Fruit fly (Drosophila melanogaster): ENCODE results near the gene CG13919.

The CG13919 gene

dm6 chr3L:1692122-1692786 lies 47.0 kb downstream of the CG13919 start (continued):
- TF ChIP-seq sage (GFP tag; optimal IDR thresholded peaks at IDR 0.05): peak; percentile 51
- peak; percentile 78 for TF ChIP-seq Hnf4 (GFP tag; optimal IDR thresholded peaks at IDR 0.05)
- TF ChIP-seq CrebA (GFP tag; optimal IDR thresholded peaks at IDR 0.05; ENCODE audit: borderline replicate concordance): peak; percentile 33
- peak; percentile 93 for TF ChIP-seq br (GFP tag; optimal IDR thresholded peaks at IDR 0.05)
- peak; percentile 95 for TF ChIP-seq psq (GFP tag; optimal IDR thresholded peaks at IDR 0.05)

DNA sequence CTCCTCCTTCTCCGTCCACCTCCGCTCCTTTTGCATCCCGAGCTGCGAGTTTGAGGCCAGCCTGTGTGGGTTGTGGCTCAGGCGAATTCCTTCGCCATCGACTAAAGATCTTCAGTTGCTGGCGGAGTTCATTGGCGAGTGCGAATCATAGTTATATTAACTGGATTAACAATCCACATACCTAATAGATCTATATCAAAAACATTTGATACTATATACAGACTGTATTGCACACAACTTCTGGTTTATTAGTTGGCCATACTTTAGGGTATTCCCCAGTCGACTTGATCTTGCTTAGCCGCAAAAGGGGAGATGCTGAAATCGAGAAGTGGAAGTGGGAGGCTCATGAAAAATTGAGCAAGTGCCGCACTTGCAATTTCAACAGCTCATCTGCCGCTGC lies 47.6 kb downstream of the CG13919 start:
- TF ChIP-seq h (GFP tag; optimal IDR thresholded peaks at IDR 0.05) (peak; percentile 37), HLH106 (tag; optimal IDR thresholded peaks at IDR 0.05) (no peak)

DNA sequence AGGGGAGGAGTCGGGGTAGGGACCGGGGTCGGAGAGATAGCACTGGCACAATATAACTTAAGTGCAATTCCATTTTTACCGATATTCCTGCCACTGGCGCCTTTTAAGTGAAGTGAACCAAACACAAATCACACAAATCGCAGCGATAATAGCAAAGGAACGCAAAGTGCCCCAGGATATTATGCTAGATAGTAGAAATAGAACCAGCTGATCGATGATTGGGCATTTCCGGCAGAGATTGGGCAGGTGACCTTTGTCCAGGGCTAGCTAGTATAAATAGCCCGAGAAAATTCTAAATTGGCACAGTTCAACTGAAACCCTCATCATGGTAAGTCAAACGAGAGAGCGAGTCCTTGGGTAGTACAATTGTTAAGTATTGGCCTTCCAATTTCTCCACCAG lies 49.0 kb downstream of the CG13919 start, which contains the start of gene CG12011:
Gene CG12011, plus strand, starts transcription at position 301 of the 400 bp plus-strand sequence.
- TF ChIP-seq h (GFP tag; optimal IDR thresholded peaks at IDR 0.05): no peak
